In the genomic region with DNA sequence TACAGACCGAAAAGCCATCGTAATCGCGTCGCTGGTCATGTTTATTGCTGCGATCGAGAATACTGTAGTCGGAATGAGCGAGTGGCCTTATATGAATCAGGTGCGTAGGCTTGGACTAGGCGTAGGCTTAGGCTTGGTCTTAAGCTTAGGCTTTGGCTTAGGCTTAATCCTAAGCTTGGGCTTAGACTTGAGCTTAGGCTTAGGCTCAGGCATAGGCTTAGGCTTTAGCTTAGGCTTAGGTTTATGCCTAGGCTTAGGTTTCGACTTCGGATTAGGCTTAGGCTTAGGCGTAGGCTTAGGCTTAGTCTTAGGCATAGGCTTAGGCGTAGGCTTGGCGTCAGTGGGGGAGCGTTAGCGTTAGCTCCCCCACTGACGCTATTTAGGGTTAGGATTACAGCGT, we compare ENCODE assay signal across 3 worm cellular contexts.
A peak's percentile ranks its signal among the peaks of the same experiment; 100 is the strongest.
TF ChIP-seq lines count a peak whose summit lies in the region.

No protein-coding gene starts in this region.

TF ChIP-seq in whole organism, early embryonic, 17 proteins besides CTCF, POLR2A, EP300 and RAD21:
- TF ChIP-seq ceh-36 (tag; optimal IDR thresholded peaks at IDR 0.05; lab: Kevin White, UChicago) (peak; percentile 83), pes-1 (GFP tag; IDR thresholded peaks at IDR 0.05; lab: Robert Waterston, UW) (peak; percentile 35; the same call in 1 of the 2 replicates), hmbx-1 (tag; optimal IDR thresholded peaks at IDR 0.05; lab: Kevin White, UChicago) (no peak)

TF ChIP-seq in whole organism, late embryonic, 69 proteins besides CTCF, POLR2A, EP300 and RAD21:
- TF ChIP-seq ceh-24 (tag; optimal IDR thresholded peaks at IDR 0.05; lab: Kevin White, UChicago) (no peak), unc-3 (GFP tag; conservative IDR thresholded peaks at IDR 0.05; lab: Robert Waterston, UW) (no peak), unc-3 (tag; optimal IDR thresholded peaks at IDR 0.05; lab: Kevin White, UChicago) (no peak), dve-1 (tag; optimal IDR thresholded peaks at IDR 0.05; lab: Kevin White, UChicago) (peak; percentile 82)

TF ChIP-seq in whole organism, midembryonic, 9 proteins besides CTCF, POLR2A, EP300 and RAD21:
- no peak for TF ChIP-seq tab-1 (GFP tag; IDR thresholded peaks at IDR 0.05; lab: Robert Waterston, UW)
- TF ChIP-seq ztf-29 (GFP tag; IDR thresholded peaks at IDR 0.05; lab: Robert Waterston, UW): peak; percentile 21; the same call in 1 of the 2 replicates
